Worm (Caenorhabditis elegans) whole organism, L4 larva: ENCODE data around the gene F25B3.2.

Source experiments
- Y5F2A.4 ChIP-seq: fragments of 200-800 bp; sonication (Bioruptor generic); optimal IDR thresholded peaks from 2 replicates; lab custom pipeline; 2018; ENCODE audit warnings: mild to moderate bottlenecking, missing genetic modification characterization, missing compliant biosample characterization
- Y75B8A.6 ChIP-seq: fragments of 200-800 bp; sonication (Bioruptor generic); IDR thresholded peaks from 2 replicates; pipeline ENCODE4 v1.3.6; 2022; ENCODE audit warnings: missing genetic modification reagents, missing genetic modification characterization, missing compliant biosample characterization
- ZK337.2 ChIP-seq: fragments of 200-800 bp; sonication (Bioruptor generic); IDR thresholded peaks from 2 replicates; pipeline ENCODE4 v1.3.6; 2022; ENCODE audit warnings: missing genetic modification reagents, missing genetic modification characterization, missing compliant biosample characterization
- ZK546.5 ChIP-seq, 2 experiments: sonication (generic microtip); optimal IDR thresholded peaks; 2 replicates each; lab custom pipeline; 2017; ENCODE audit warnings: missing biosample characterization in 2 of 2, missing genetic modification characterization in 2 of 2
- aha-1 ChIP-seq: fragments of 150-350 bp; peaks from one replicate; lab custom pipeline; 2014; ENCODE audit warnings: missing biosample characterization, missing genetic modification characterization
- attf-4 ChIP-seq: sonication (generic microtip); optimal IDR thresholded peaks from 3 replicates; lab custom pipeline; 2017; ENCODE audit warnings: missing biosample characterization, missing genetic modification characterization
- ceh-28 ChIP-seq: fragments of 150-350 bp; optimal IDR thresholded peaks from 2 replicates; lab custom pipeline; 2014; ENCODE audit warnings: missing biosample characterization, missing genetic modification reagents, missing genetic modification characterization
- daf-19 ChIP-seq: fragments of 200-800 bp; sonication (Bioruptor generic); conservative IDR thresholded peaks from 2 replicates; pipeline ENCODE4 v1.3.6; 2022; ENCODE audit warnings: missing genetic modification characterization, missing compliant biosample characterization
- daf-8 ChIP-seq: fragments of 200-800 bp; sonication (Bioruptor generic); IDR thresholded peaks from 2 replicates; pipeline ENCODE4 v1.3.6; 2022; ENCODE audit warnings: missing genetic modification characterization, missing compliant biosample characterization
- dmd-8 ChIP-seq: fragments of 200-800 bp; sonication (Bioruptor generic); IDR thresholded peaks from 2 replicates; pipeline ENCODE4 v1.3.6; 2022; ENCODE audit warnings: missing genetic modification characterization, missing compliant biosample characterization
- dmd-9 ChIP-seq: fragments of 200-800 bp; sonication (Bioruptor generic); IDR thresholded peaks from 2 replicates; pipeline ENCODE4 v1.3.6; 2022; ENCODE audit warnings: missing genetic modification reagents, missing genetic modification characterization, missing compliant biosample characterization
- egl-27 ChIP-seq: sonication (generic microtip); optimal IDR thresholded peaks from 3 replicates; lab custom pipeline; 2017; ENCODE audit warnings: missing biosample characterization, missing genetic modification reagents, missing genetic modification characterization
- egl-43 ChIP-seq: fragments of 200-800 bp; sonication (Bioruptor generic); IDR thresholded peaks from 2 replicates; pipeline ENCODE4 v1.3.6; 2022; ENCODE audit warnings: missing genetic modification reagents, missing genetic modification characterization, missing compliant biosample characterization
- hif-1 ChIP-seq, 2 experiments: sonication (generic microtip); optimal IDR thresholded peaks; 2 replicates each; lab custom pipeline; 2016 to 2017; ENCODE audit warnings: missing compliant biosample characterization in 2 of 2, missing genetic modification characterization in 2 of 2, missing genetic modification reagents in 2 of 2, missing genotype in 2 of 2, mild to moderate bottlenecking in 1 of 2
- lin-13 ChIP-seq: fragments of 150-350 bp; optimal IDR thresholded peaks from 2 replicates; lab custom pipeline; 2014; ENCODE audit warnings: missing biosample characterization, missing genetic modification reagents, missing genetic modification characterization
- lin-29 ChIP-seq: fragments of 200-800 bp; sonication (Bioruptor generic); IDR thresholded peaks from 2 replicates; pipeline ENCODE4 v1.3.6; 2022; ENCODE audit warnings: missing genetic modification reagents, missing genetic modification characterization, missing compliant biosample characterization
- lsy-2 ChIP-seq, 2 experiments: fragments of 150-350 bp in 1 of 2; sonication (generic microtip) in 1 of 2; optimal IDR thresholded peaks; 2 replicates each; lab custom pipeline; 2014 to 2017; ENCODE audit warnings: missing biosample characterization in 2 of 2, missing genetic modification characterization in 2 of 2
- mep-1 ChIP-seq: fragments of 150-350 bp; sonication (generic microtip); optimal IDR thresholded peaks from 3 replicates; lab custom pipeline; 2014; ENCODE audit warnings: missing biosample characterization, missing genetic modification characterization
- mxl-3 ChIP-seq: fragments of 200-800 bp; sonication (Bioruptor generic); optimal IDR thresholded peaks from 2 replicates; lab custom pipeline; 2018; ENCODE audit warnings: mild to moderate bottlenecking, missing genetic modification characterization, missing compliant biosample characterization
- nhr-102 ChIP-seq: sonication (generic microtip); optimal IDR thresholded peaks from 2 replicates; lab custom pipeline; 2016; ENCODE audit warnings: mild to moderate bottlenecking, missing genetic modification characterization, moderate library complexity, missing compliant biosample characterization
- nhr-11 ChIP-seq: fragments of 150-350 bp; optimal IDR thresholded peaks from 2 replicates; lab custom pipeline; 2014; ENCODE audit warnings: missing biosample characterization, missing genetic modification characterization
- nhr-111 ChIP-seq: fragments of 200-800 bp; sonication (Bioruptor generic); optimal IDR thresholded peaks from 2 replicates; lab custom pipeline; 2018; ENCODE audit warnings: mild to moderate bottlenecking, missing genetic modification characterization, missing compliant biosample characterization
- nhr-28 ChIP-seq: fragments of 150-350 bp; optimal IDR thresholded peaks from 2 replicates; lab custom pipeline; 2014; ENCODE audit warnings: missing biosample characterization, missing genetic modification characterization
- nhr-77 ChIP-seq: fragments of 150-350 bp; optimal IDR thresholded peaks from 2 replicates; lab custom pipeline; 2014; ENCODE audit warnings: missing biosample characterization, missing genetic modification characterization
- rbr-2 ChIP-seq: sonication (generic microtip); optimal IDR thresholded peaks from 2 replicates; lab custom pipeline; 2016; ENCODE audit warnings: missing genotype, missing genetic modification characterization, missing compliant biosample characterization
- sdz-12 ChIP-seq: fragments of 200-800 bp; sonication (Bioruptor generic); optimal IDR thresholded peaks from 2 replicates; lab custom pipeline; 2018; ENCODE audit warnings: mild to moderate bottlenecking, missing genetic modification characterization, missing compliant biosample characterization
- set-16 ChIP-seq: fragments of 200-800 bp; sonication (Bioruptor generic); IDR thresholded peaks from 2 replicates; pipeline ENCODE4 v1.3.6; 2022; ENCODE audit warnings: missing genetic modification reagents, missing genetic modification characterization, missing compliant biosample characterization
- skn-1 ChIP-seq: fragments of 150-350 bp; optimal IDR thresholded peaks from 2 replicates; lab custom pipeline; 2014; ENCODE audit warnings: missing biosample characterization, missing genetic modification characterization
- spr-1 ChIP-seq: sonication (generic microtip); optimal IDR thresholded peaks from 2 replicates; lab custom pipeline; 2016; ENCODE audit warnings: mild to moderate bottlenecking, missing genetic modification characterization, missing compliant biosample characterization
- tra-1 ChIP-seq: fragments of 200-800 bp; sonication (Bioruptor generic); IDR thresholded peaks from 2 replicates; pipeline ENCODE4 v1.3.6; 2022; ENCODE audit warnings: missing genetic modification reagents, missing genetic modification characterization, missing compliant biosample characterization
- unc-62 ChIP-seq, 3 experiments: fragments of 150-350 bp in 1 of 3; sonication (generic microtip); optimal IDR thresholded peaks in 2 of 3; peaks in 1 of 3; 1 replicate in 1 of 3; 2 replicates in 2 of 3; lab custom pipeline; 2014 to 2017; ENCODE audit warnings: missing biosample characterization in 3 of 3, missing genetic modification characterization in 3 of 3, missing genetic modification reagents in 3 of 3, missing genotype in 1 of 3
- zip-2 ChIP-seq: fragments of 150-350 bp; optimal IDR thresholded peaks from 2 replicates; lab custom pipeline; 2014; ENCODE audit warnings: missing biosample characterization, missing genetic modification characterization
- ztf-11 ChIP-seq: fragments of 150-350 bp; optimal IDR thresholded peaks from 2 replicates; lab custom pipeline; 2014; ENCODE audit warnings: missing biosample characterization, missing genetic modification characterization

Gene F25B3.2

DNA sequence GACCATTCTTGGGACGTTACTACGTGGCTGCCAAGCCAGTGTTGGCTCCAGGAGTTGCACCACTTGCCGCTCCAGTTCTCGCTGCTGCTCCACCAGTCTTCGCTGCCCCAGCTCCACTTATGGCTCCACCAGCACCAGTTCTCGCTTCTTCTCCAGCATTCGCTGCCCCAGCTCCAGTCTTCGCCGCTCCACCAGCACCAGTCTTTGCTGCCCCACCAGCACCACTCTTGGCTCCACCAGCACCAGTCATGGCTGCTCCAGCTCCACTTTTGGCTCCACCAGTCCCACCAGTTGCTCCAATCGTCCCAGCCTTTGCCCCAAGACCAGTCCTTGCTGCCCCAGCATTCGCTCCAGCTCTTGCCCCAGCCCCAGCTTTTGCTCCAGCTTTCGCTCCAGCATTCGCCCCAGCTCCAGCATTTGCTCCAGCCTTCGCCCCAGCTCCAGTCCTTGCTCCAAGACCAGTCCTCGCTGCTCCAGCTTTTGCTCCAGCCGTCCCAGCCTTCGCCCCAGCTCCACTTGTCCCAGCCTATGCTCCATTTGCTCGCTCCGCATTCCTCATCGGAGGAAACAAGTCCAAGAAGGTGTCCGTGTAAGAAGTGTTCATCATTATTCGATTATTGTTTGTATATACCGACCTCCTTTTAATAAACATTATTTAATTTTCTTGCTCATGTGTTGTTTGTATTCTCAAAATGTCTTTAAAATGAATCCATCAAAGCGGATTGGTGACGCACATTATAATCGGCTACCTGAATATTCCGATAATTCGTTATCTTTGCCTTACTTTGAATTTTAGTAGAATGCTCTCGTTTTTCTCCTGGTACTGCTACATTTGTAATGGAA, 48.7 kb downstream of the F25B3.2 start, which contains the start of gene T06E4.7:
Gene T06E4.7, plus strand, starts transcription at position 793 of the 843 bp plus-strand sequence.
- no peak for TF ChIP-seq lin-13 (GFP tag; lab: Kevin White, UChicago)
- TF ChIP-seq egl-43 (GFP tag; lab: Robert Waterston, UW), result 0 out of 2 replicates have a peak, but pooled peaks have one; percentile 5
- TF ChIP-seq sdz-12 (GFP tag; lab: Kevin White, UChicago), result peak; percentile 53
- TF ChIP-seq set-16 (GFP tag; lab: Robert Waterston, UW), result peak; percentile 97
- TF ChIP-seq, all 104 proteins: peak for 3

DNA sequence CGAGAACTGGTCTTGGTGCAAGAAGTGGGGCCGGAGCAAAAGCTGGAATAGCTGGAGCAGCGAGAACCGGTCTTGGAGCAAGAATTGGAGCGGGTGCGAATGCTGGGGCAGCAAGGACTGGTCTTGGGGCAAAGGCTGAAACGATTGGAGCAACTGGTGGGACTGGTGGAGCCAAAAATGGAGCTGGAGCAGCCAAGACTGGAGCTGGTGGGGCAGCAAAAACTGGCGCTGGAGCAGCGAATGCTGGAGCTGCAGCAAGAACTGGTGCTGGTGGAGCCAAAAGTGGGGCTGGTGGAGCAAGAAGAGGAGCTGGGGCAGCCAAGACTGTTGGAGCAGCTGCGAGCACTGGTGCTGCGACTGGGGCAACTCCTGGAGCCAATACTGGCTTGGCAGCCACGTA, 51.5 kb downstream of the F25B3.2 start:
- TF ChIP-seq Y5F2A.4, result no peak
- no peak for TF ChIP-seq spr-1 (tag; lab: Kevin White, UChicago)
- TF ChIP-seq aha-1 (tag; lab: Kevin White, UChicago), result peak; percentile 72
- no peak for TF ChIP-seq dmd-9
- no peak for TF ChIP-seq nhr-111 (GFP tag; lab: Kevin White, UChicago)
- no peak for TF ChIP-seq ceh-28
- TF ChIP-seq daf-8, result no peak
- TF ChIP-seq egl-43 (GFP tag; lab: Robert Waterston, UW), result peak; percentile 57; the same call in 1 of the 2 replicates
- no peak for TF ChIP-seq nhr-77 (tag; lab: Kevin White, UChicago)
- TF ChIP-seq Y75B8A.6 (GFP tag; lab: Robert Waterston, UW), result no peak
- TF ChIP-seq ztf-11 (tag; lab: Kevin White, UChicago), result no peak
- TF ChIP-seq ZK546.5 (tag; optimal IDR thresholded peaks at IDR 0.05; lab: Kevin White, UChicago), result no peak
- TF ChIP-seq set-16 (GFP tag; lab: Robert Waterston, UW), result peak; percentile 95
- TF ChIP-seq lsy-2 (tag; optimal IDR thresholded peaks at IDR 0.05; lab: Kevin White, UChicago), result no peak
- TF ChIP-seq dmd-8, result no peak
- 0 out of 2 replicates have a peak, but pooled peaks have one; percentile 21 for TF ChIP-seq tra-1 (GFP tag; lab: Robert Waterston, UW)

DNA sequence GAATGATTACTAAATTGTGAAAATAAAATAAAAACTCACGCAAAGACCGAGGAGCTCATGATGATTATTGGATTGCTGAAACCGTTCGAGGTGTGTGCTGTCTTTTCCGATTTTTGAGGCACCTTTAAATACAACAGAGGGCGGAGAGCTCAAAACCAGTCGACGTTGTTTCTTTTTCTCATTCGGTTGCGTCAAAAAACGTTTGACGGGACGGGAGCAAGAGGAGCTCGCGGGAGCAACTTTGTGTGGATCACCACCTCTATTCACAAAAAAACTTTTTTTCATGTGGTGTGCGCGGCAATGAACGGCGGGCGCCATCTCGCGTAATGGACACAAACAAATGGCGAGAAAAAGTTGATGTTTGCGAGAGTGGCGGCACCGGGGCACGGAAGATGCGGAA, 52.0 kb downstream of the F25B3.2 start, which contains the start of gene idpc-3:
Gene idpc-3, minus strand, starts transcription at position 101 of the 400 bp plus-strand sequence.
- no peak for TF ChIP-seq ZK337.2 (GFP tag; lab: Robert Waterston, UW)
- no peak for TF ChIP-seq nhr-11 (tag; lab: Kevin White, UChicago)
- no peak for TF ChIP-seq skn-1 (tag; lab: Kevin White, UChicago)
- no peak for TF ChIP-seq egl-27 (tag; lab: Kevin White, UChicago)
- TF ChIP-seq unc-62 (GFP tag; optimal IDR thresholded peaks at IDR 0.05 in 1 of 2; lab: Kevin White, UChicago), result no peak
- no peak for TF ChIP-seq unc-62 (tag; optimal IDR thresholded peaks at IDR 0.05; lab: Kevin White, UChicago)
- TF ChIP-seq Y75B8A.6 (GFP tag; lab: Robert Waterston, UW), result no peak

DNA sequence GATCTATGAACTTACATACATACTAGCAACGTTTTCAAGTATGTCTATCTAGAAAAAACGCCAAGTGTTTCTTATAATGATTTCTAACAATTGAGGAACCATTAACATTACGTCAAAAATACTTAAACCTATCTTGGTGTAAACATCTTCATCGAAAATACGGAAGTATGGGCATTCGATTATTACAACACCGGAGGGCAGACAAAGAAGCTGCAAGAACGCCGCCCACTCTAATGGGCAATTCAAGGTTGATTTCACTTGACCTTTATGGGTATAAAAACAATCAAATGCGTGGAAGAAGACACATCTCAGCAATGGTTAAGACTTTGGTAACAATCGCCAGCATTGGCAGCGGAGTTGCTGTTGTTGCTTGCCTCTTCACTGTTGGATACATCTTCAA, 52.6 kb downstream of the F25B3.2 start, which contains the start of gene col-146:
Gene col-146, plus strand, starts transcription at position 301 of the 400 bp plus-strand sequence.
- TF ChIP-seq daf-19 (GFP tag; lab: Robert Waterston, UW), result no peak
- TF ChIP-seq Y75B8A.6 (GFP tag; lab: Robert Waterston, UW), result no peak
- no peak for TF ChIP-seq lsy-2 (tag; optimal IDR thresholded peaks at IDR 0.05; lab: Kevin White, UChicago)
- TF ChIP-seq hif-1 (tag; optimal IDR thresholded peaks at IDR 0.05; lab: Kevin White, UChicago), result no peak
- no peak for TF ChIP-seq zip-2
- no peak for TF ChIP-seq mxl-3 (GFP tag; lab: Kevin White, UChicago)
- TF ChIP-seq attf-4 (tag; lab: Kevin White, UChicago), result no peak
- no peak for TF ChIP-seq rbr-2 (tag; lab: Kevin White, UChicago)
- TF ChIP-seq unc-62 (GFP tag; optimal IDR thresholded peaks at IDR 0.05 in 1 of 2; lab: Kevin White, UChicago), result no peak
- TF ChIP-seq unc-62 (tag; optimal IDR thresholded peaks at IDR 0.05; lab: Kevin White, UChicago), result no peak
- no peak for TF ChIP-seq mep-1 (tag; lab: Kevin White, UChicago)
- no peak for TF ChIP-seq lin-29
- no peak for TF ChIP-seq Y5F2A.4
- no peak for TF ChIP-seq nhr-28 (tag; lab: Kevin White, UChicago)
- TF ChIP-seq nhr-102, result no peak
